Worm (Caenorhabditis elegans) whole organism, L3 larva: ENCODE data around the gene sru-25.

Experiments
- R02D3.7 ChIP-seq: fragments of 150-350 bp; optimal IDR thresholded peaks from 2 replicates; lab custom pipeline; 2014; ENCODE audit warnings: missing biosample characterization, missing genetic modification characterization
- ceh-16 ChIP-seq: sonication (generic microtip); optimal IDR thresholded peaks from 2 replicates; lab custom pipeline; 2017; ENCODE audit warnings: missing biosample characterization, missing genetic modification characterization
- ceh-28 ChIP-seq: fragments of 150-350 bp; optimal IDR thresholded peaks from 2 replicates; lab custom pipeline; 2014; ENCODE audit warnings: missing biosample characterization, missing genetic modification reagents, missing genetic modification characterization
- ceh-82 ChIP-seq: fragments of 150-350 bp; optimal IDR thresholded peaks from 2 replicates; lab custom pipeline; 2014; ENCODE audit warnings: missing biosample characterization, missing genetic modification characterization
- egl-27 ChIP-seq: sonication (generic microtip); optimal IDR thresholded peaks from 4 replicates; lab custom pipeline; 2017; ENCODE audit warnings: missing biosample characterization, missing genetic modification reagents, missing genetic modification characterization
- egl-5 ChIP-seq: fragments of 150-350 bp; optimal IDR thresholded peaks from 2 replicates; lab custom pipeline; 2017; ENCODE audit warnings: missing biosample characterization, missing genetic modification reagents, missing genetic modification characterization, inconsistent platforms
- elt-1 ChIP-seq: fragments of 150-350 bp; optimal IDR thresholded peaks from 2 replicates; lab custom pipeline; 2014; ENCODE audit warnings: missing biosample characterization, missing genetic modification characterization
- elt-3 ChIP-seq, 3 experiments: fragments of 150-350 bp in 1 of 3; sonication (generic microtip) in 2 of 3; optimal IDR thresholded peaks; 2 replicates in 2 of 3; 4 replicates in 1 of 3; lab custom pipeline; 2014 to 2017; ENCODE audit warnings: missing biosample characterization in 3 of 3, missing genetic modification characterization in 3 of 3
- fkh-10 ChIP-seq: sonication (generic microtip); optimal IDR thresholded peaks from 2 replicates; lab custom pipeline; 2017; ENCODE audit warnings: missing biosample characterization, missing genetic modification reagents, missing genetic modification characterization
- fkh-2 ChIP-seq: fragments of 150-350 bp; optimal IDR thresholded peaks from 2 replicates; lab custom pipeline; 2014; ENCODE audit warnings: missing biosample characterization, missing genetic modification reagents, missing genetic modification characterization
- fos-1 ChIP-seq: fragments of 150-350 bp; optimal IDR thresholded peaks from 2 replicates; lab custom pipeline; 2014; ENCODE audit warnings: missing biosample characterization, missing genetic modification characterization
- hmg-11 ChIP-seq: sonication (generic microtip); optimal IDR thresholded peaks from 2 replicates; lab custom pipeline; 2016; ENCODE audit warnings: missing genetic modification characterization, missing compliant biosample characterization
- jun-1 ChIP-seq: fragments of 150-350 bp; optimal IDR thresholded peaks from 2 replicates; lab custom pipeline; 2014; ENCODE audit warnings: missing biosample characterization, missing genetic modification reagents, missing genetic modification characterization
- lin-15B ChIP-seq: fragments of 150-350 bp; optimal IDR thresholded peaks from 2 replicates; lab custom pipeline; 2014; ENCODE audit warnings: missing biosample characterization, missing genetic modification characterization
- lin-39 ChIP-seq: fragments of 150-350 bp; optimal IDR thresholded peaks from 2 replicates; lab custom pipeline; 2018; ENCODE audit warnings: missing biosample characterization, missing genetic modification reagents, missing genetic modification characterization
- mdl-1 ChIP-seq: fragments of 150-350 bp; optimal IDR thresholded peaks from 2 replicates; lab custom pipeline; 2014; ENCODE audit warnings: missing biosample characterization, missing genetic modification characterization
- mml-1 ChIP-seq: fragments of 150-350 bp; sonication (generic microtip); optimal IDR thresholded peaks from 3 replicates; lab custom pipeline; 2014; ENCODE audit warnings: missing biosample characterization, missing genetic modification characterization
- nhr-12 ChIP-seq: fragments of 150-350 bp; optimal IDR thresholded peaks from 2 replicates; lab custom pipeline; 2014; ENCODE audit warnings: missing biosample characterization, missing genetic modification characterization
- nhr-23 ChIP-seq: fragments of 150-350 bp; optimal IDR thresholded peaks from 2 replicates; lab custom pipeline; 2014; ENCODE audit warnings: missing biosample characterization, missing genetic modification reagents, missing genetic modification characterization
- nhr-237 ChIP-seq: fragments of 150-350 bp; optimal IDR thresholded peaks from 2 replicates; lab custom pipeline; 2014; ENCODE audit warnings: missing biosample characterization, missing genetic modification characterization
- nhr-25 ChIP-seq: sonication (generic microtip); optimal IDR thresholded peaks from 2 replicates; lab custom pipeline; 2017; ENCODE audit warnings: missing biosample characterization, missing genetic modification characterization
- nhr-28 ChIP-seq: fragments of 150-350 bp; optimal IDR thresholded peaks from 2 replicates; lab custom pipeline; 2014; ENCODE audit warnings: missing biosample characterization, missing genetic modification characterization
- nhr-43 ChIP-seq: sonication (generic microtip); optimal IDR thresholded peaks from 2 replicates; lab custom pipeline; 2016; ENCODE audit warnings: mild to moderate bottlenecking, missing genetic modification characterization, missing compliant biosample characterization; ENCODE audit not compliant: poor library complexity, severe bottlenecking
- nhr-76 ChIP-seq: fragments of 150-350 bp; sonication (generic microtip); optimal IDR thresholded peaks from 5 replicates; lab custom pipeline; 2014; ENCODE audit warnings: missing biosample characterization, missing genetic modification characterization
- nhr-77 ChIP-seq: fragments of 150-350 bp; optimal IDR thresholded peaks from 2 replicates; lab custom pipeline; 2014; ENCODE audit warnings: missing biosample characterization, missing genetic modification characterization
- pqm-1 ChIP-seq: fragments of 150-350 bp; optimal IDR thresholded peaks from 2 replicates; lab custom pipeline; 2017; ENCODE audit warnings: missing biosample characterization, missing genetic modification characterization, inconsistent platforms
- sea-2 ChIP-seq: fragments of 150-350 bp; sonication (generic microtip); optimal IDR thresholded peaks from 4 replicates; lab custom pipeline; 2014; ENCODE audit warnings: missing biosample characterization, missing genetic modification reagents, missing genetic modification characterization
- snpc-4 ChIP-seq: fragments of 150-350 bp; optimal IDR thresholded peaks from 2 replicates; lab custom pipeline; 2014; ENCODE audit warnings: missing biosample characterization, missing genetic modification characterization
- unc-39 ChIP-seq: sonication (generic microtip); optimal IDR thresholded peaks from 4 replicates; lab custom pipeline; 2017; ENCODE audit warnings: missing biosample characterization, missing genetic modification characterization
- unc-62 ChIP-seq: fragments of 150-350 bp; sonication (generic microtip); optimal IDR thresholded peaks from 4 replicates; lab custom pipeline; 2014; ENCODE audit warnings: missing biosample characterization, missing genetic modification reagents, missing genetic modification characterization
- ztf-4 ChIP-seq: fragments of 150-350 bp; optimal IDR thresholded peaks from 2 replicates; lab custom pipeline; 2014; ENCODE audit warnings: missing biosample characterization, missing genetic modification characterization

The sru-25 gene

ce11 chrV:654402-654801 is 19.7 kb downstream of the sru-25 start, which contains the start of gene srj-6:
Gene srj-6, minus strand, starts transcription at chrV:654502.
- no peak for TF ChIP-seq nhr-77 (tag; lab: Kevin White, UChicago)
- TF ChIP-seq R02D3.7 (tag; lab: Kevin White, UChicago), result no peak
- TF ChIP-seq elt-3 (tag; optimal IDR thresholded peaks at IDR 0.05; lab: Kevin White, UChicago), result no peak
- no peak for TF ChIP-seq ceh-82
- no peak for TF ChIP-seq ceh-16
- TF ChIP-seq mdl-1 (tag; lab: Kevin White, UChicago), result no peak
- TF ChIP-seq nhr-76 (tag; lab: Kevin White, UChicago), result no peak
- TF ChIP-seq nhr-25 (tag; lab: Kevin White, UChicago), result no peak
- TF ChIP-seq fkh-2 (tag; lab: Kevin White, UChicago), result no peak
- TF ChIP-seq jun-1 (tag; lab: Kevin White, UChicago), result no peak
- TF ChIP-seq hmg-11 (tag; lab: Kevin White, UChicago), result no peak
- no peak for TF ChIP-seq lin-15B
- TF ChIP-seq ztf-4 (tag; lab: Kevin White, UChicago), result no peak
- TF ChIP-seq elt-1 (tag; lab: Kevin White, UChicago), result no peak
- TF ChIP-seq nhr-43 (tag; lab: Kevin White, UChicago), result no peak
- no peak for TF ChIP-seq fos-1
- TF ChIP-seq nhr-237, result no peak
- no peak for TF ChIP-seq sea-2 (GFP tag; lab: Kevin White, UChicago)

ce11 chrV:652940-653339 is 21.2 kb downstream of the sru-25 start, which contains the start of gene srj-5:
Gene srj-5, minus strand, starts transcription at chrV:653040.
- TF ChIP-seq pqm-1 (tag; lab: Kevin White, UChicago), result no peak
- TF ChIP-seq R02D3.7 (tag; lab: Kevin White, UChicago), result no peak
- no peak for TF ChIP-seq unc-62
- TF ChIP-seq fkh-10 (GFP tag; lab: Kevin White, UChicago), result no peak
- no peak for TF ChIP-seq nhr-28
- no peak for TF ChIP-seq fos-1
- TF ChIP-seq mml-1 (tag; lab: Kevin White, UChicago), result no peak
- TF ChIP-seq nhr-43 (tag; lab: Kevin White, UChicago), result no peak
- TF ChIP-seq nhr-23 (tag; lab: Kevin White, UChicago), result no peak
- no peak for TF ChIP-seq nhr-12 (tag; lab: Kevin White, UChicago)
- no peak for TF ChIP-seq egl-5
- no peak for TF ChIP-seq lin-15B
- no peak for TF ChIP-seq unc-39 (tag; lab: Kevin White, UChicago)
- TF ChIP-seq snpc-4 (tag; lab: Kevin White, UChicago), result no peak
- TF ChIP-seq nhr-77 (tag; lab: Kevin White, UChicago), result no peak

- TF ChIP-seq mdl-1 (tag; lab: Kevin White, UChicago) (no peak), unc-39 (tag; lab: Kevin White, UChicago) (no peak)
These were observed 27.2 kb downstream of the sru-25 start, which contains the start of gene ugt-42 for ce11 chrV:646888-647287. Gene ugt-42, plus strand, starts transcription at chrV:647188.

ce11 chrV:646129-646528 is 28.0 kb downstream of the sru-25 start, which contains the start of gene F48G7.12:
Gene F48G7.12, minus strand, starts transcription at chrV:646229.
- TF ChIP-seq sea-2 (GFP tag; lab: Kevin White, UChicago) (no peak), nhr-28 (no peak), egl-27 (tag; lab: Kevin White, UChicago) (no peak), pqm-1 (tag; lab: Kevin White, UChicago) (no peak), ztf-4 (tag; lab: Kevin White, UChicago) (no peak), jun-1 (tag; lab: Kevin White, UChicago) (no peak), elt-3 (tag; optimal IDR thresholded peaks at IDR 0.05; lab: Kevin White, UChicago) (no peak), ceh-28 (tag; lab: Kevin White, UChicago) (no peak)
- TF ChIP-seq, all 47 proteins: peak for 0

ce11 chrV:642750-643149 is 31.4 kb downstream of the sru-25 start, which contains the start of gene nhr-190:
Gene nhr-190, minus strand, starts transcription at chrV:642924.
- TF ChIP-seq nhr-43 (tag; lab: Kevin White, UChicago) (no peak), hmg-11 (tag; lab: Kevin White, UChicago) (peak; percentile 41), egl-5 (peak; percentile 29), lin-39 (tag; lab: Kevin White, UChicago) (peak; percentile 17)

ce11 chrV:638328-638727 is 35.8 kb downstream of the sru-25 start, which contains the start of gene srj-37:
Gene srj-37, plus strand, starts transcription at chrV:638628.
- TF ChIP-seq hmg-11 (tag; lab: Kevin White, UChicago) (no peak), elt-3 (tag; optimal IDR thresholded peaks at IDR 0.05; lab: Kevin White, UChicago) (no peak), ceh-28 (tag; lab: Kevin White, UChicago) (no peak), ceh-16 (no peak), unc-39 (tag; lab: Kevin White, UChicago) (no peak), nhr-77 (tag; lab: Kevin White, UChicago) (no peak)
